Fruit fly (Drosophila melanogaster) S2 (cell line): ENCODE results near the gene klar.

Experiments used
- CG8478 ChIP-seq: fragments of >200 bp; optimal IDR thresholded peaks from 2 replicates; lab custom pipeline; 2018
- CTCF ChIP-seq, 2 experiments: fragments of >200 bp; optimal IDR thresholded peaks; 2 replicates each; lab custom pipeline; 2018

DNA sequence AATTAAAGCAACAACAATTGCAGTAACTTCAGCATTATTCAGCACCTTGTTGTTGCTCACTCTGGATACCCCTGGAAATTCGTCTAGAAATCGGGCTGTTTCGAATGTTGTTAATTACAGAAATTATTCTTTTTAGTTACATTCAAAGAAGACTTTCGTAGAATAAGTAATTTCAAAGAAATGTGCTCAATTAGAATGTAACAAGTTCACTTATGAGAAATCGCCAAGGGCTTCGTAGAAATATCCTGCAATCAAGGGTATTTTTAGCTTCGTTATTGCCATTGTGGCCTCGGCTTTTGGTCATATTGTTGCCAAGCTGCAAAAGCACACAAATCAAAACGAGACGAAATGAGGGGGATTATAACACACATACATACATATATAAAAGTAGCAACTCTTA, 23.5 kb upstream of the klar start:
- TF ChIP-seq CG8478 (lab: Kevin White, UChicago), result no peak
- TF ChIP-seq CTCF (optimal IDR thresholded peaks at IDR 0.05; lab: Kevin White, UChicago), result no peak
